Fruit fly (Drosophila melanogaster) S2 (cell line): ENCODE measurements around the gene CG32428.

Experiments used
- CG8478 ChIP-seq: fragments of >200 bp; optimal IDR thresholded peaks from 2 replicates; lab custom pipeline; 2018
- CTCF ChIP-seq, 2 experiments: fragments of >200 bp; optimal IDR thresholded peaks; 2 replicates each; lab custom pipeline; 2018

DNA sequence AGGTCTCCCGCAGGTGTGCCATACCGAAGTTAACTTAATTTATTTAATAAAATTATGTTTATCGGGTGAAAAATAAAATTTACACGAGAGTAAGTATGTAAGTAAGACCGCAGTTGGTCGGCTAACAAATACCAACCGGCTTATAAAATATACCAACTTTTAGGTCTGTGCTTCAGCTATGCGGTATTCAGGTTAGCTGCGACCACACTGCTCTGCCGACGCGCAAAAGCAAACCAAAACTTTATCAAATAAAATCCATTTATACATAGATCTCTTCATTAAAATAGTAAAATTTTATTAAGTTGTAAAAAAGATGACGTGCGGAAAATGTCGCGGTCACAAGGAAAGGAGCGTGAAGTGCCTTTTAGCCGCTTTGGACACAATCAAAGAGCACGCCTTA is 37.5 kb downstream of the CG32428 start, which contains the start of the genes mRpL15 and CtIP:
- no peak for TF ChIP-seq CG8478 (lab: Kevin White, UChicago)
- TF ChIP-seq CTCF (optimal IDR thresholded peaks at IDR 0.05; lab: Kevin White, UChicago) = no peak
